Worm (Caenorhabditis elegans) whole organism, early embryonic: ENCODE measurements around the gene ssp-10.

ENCODE experiments used
- ama-1 ChIP-seq: fragments of 150-350 bp; optimal IDR thresholded peaks from 2 replicates; lab custom pipeline; 2014
- ets-7 ChIP-seq: sonication (generic microtip); optimal IDR thresholded peaks from 2 replicates; lab custom pipeline; 2016; ENCODE audit warnings: missing genotype, missing genetic modification characterization, missing compliant biosample characterization
- flt-1 ChIP-seq: fragments of 200-800 bp; sonication (Bioruptor generic); IDR thresholded peaks from 2 replicates; pipeline ENCODE4 v1.3.6; 2022; ENCODE audit warnings: missing genetic modification characterization, missing compliant biosample characterization
- hmg-4 ChIP-seq: fragments of 200-800 bp; sonication (Bioruptor generic); optimal IDR thresholded peaks from 2 replicates; lab custom pipeline; 2018; ENCODE audit warnings: mild to moderate bottlenecking, missing genetic modification characterization, missing compliant biosample characterization
- tbx-37 ChIP-seq: fragments of 200-800 bp; sonication (Bioruptor generic); conservative IDR thresholded peaks from 2 replicates; pipeline ENCODE4 v1.3.6; 2022; ENCODE audit warnings: missing genetic modification reagents, missing genetic modification characterization, missing compliant biosample characterization

DNA sequence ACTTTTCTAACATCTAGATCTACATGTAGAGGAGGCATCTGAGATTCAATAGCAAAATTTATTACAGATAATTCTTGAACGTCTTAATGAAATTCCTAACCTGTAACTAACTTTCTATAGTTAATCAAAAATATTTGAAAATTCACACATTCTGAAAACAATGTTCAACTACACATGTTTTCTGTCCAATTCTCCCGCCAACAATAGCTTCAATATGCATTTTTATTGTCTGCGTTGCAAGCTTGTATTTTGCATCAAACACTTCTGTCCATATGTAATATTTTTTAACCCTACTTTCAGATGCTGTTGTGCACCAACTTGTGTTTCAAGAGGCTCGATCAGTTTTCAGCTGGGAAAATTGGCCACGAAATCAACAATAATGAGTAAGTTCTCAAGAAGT, 47.9 kb upstream of the ssp-10 start, which contains the start of gene tbc-3:
- no peak for TF ChIP-seq ets-7 (tag; lab: Kevin White, UChicago)
- no peak for TF ChIP-seq flt-1 (GFP tag; lab: Robert Waterston, UW)
- no peak for TF ChIP-seq tbx-37 (GFP tag; lab: Robert Waterston, UW)
- TF ChIP-seq ama-1 (lab: Kevin White, UChicago), result no peak
- TF ChIP-seq hmg-4, result no peak
